Worm (Caenorhabditis elegans): ENCODE measurements around the gene F38A6.5.

Gene F38A6.5

ce11 chrV:20782188-20782587 is 8.6 kb upstream of the F38A6.5 start (continued):
- TF ChIP-seq unc-39 (tag; optimal IDR thresholded peaks at IDR 0.05) (no peak), ceh-28 (tag; optimal IDR thresholded peaks at IDR 0.05) (peak; percentile 3), nhr-11 (tag; optimal IDR thresholded peaks at IDR 0.05) (no peak), aly-2 (tag; optimal IDR thresholded peaks at IDR 0.05) (no peak), sea-2 (GFP tag; optimal IDR thresholded peaks at IDR 0.05) (no peak), elt-2 (tag; optimal IDR thresholded peaks at IDR 0.05) (no peak), egl-27 (tag; optimal IDR thresholded peaks at IDR 0.05) (no peak), daf-12 (tag; optimal IDR thresholded peaks at IDR 0.05) (no peak), ZK546.5 (tag; optimal IDR thresholded peaks at IDR 0.05) (no peak)

ce11 chrV:20781346-20781952 is 7.9 kb upstream of the F38A6.5 start:
- TF ChIP-seq ama-1 (optimal IDR thresholded peaks at IDR 0.05) (peak; percentile 27), nhr-23 (tag; optimal IDR thresholded peaks at IDR 0.05) (no peak), fkh-2 (tag; optimal IDR thresholded peaks at IDR 0.05) (no peak)

ce11 chrV:20780400-20780799 is 6.9 kb upstream of the F38A6.5 start, which contains the start of gene hif-1:
TSS of gene hif-1 (plus strand) at chrV:20780407.
- TF ChIP-seq nfya-1 (tag; optimal IDR thresholded peaks at IDR 0.05; ENCODE audit: insufficient read depth), result peak; percentile 65
- no peak for TF ChIP-seq ZK546.5 (tag; optimal IDR thresholded peaks at IDR 0.05)
- TF ChIP-seq ama-1 (optimal IDR thresholded peaks at IDR 0.05), result peak; percentile 65

ce11 chrV:20779707-20780346 is 6.3 kb upstream of the F38A6.5 start:
- TF ChIP-seq nhr-43 (tag; optimal IDR thresholded peaks at IDR 0.05; ENCODE audit: poor library complexity, severe bottlenecking) (peak; percentile 19), mdl-1 (tag; optimal IDR thresholded peaks at IDR 0.05) (no peak)

- no peak for TF ChIP-seq nhr-237 (tag; optimal IDR thresholded peaks at IDR 0.05)
- no peak for TF ChIP-seq daf-12 (tag; optimal IDR thresholded peaks at IDR 0.05)
- no peak for TF ChIP-seq lin-39 (tag; optimal IDR thresholded peaks at IDR 0.05)
- TF ChIP-seq nhr-23 (tag; optimal IDR thresholded peaks at IDR 0.05), result peak; percentile 47
- TF ChIP-seq mdl-1 (tag; optimal IDR thresholded peaks at IDR 0.05), result no peak
- no peak for TF ChIP-seq zag-1 (tag; optimal IDR thresholded peaks at IDR 0.05)
- no peak for TF ChIP-seq fos-1 (tag; optimal IDR thresholded peaks at IDR 0.05)
- no peak for TF ChIP-seq fkh-2 (tag; optimal IDR thresholded peaks at IDR 0.05)
- no peak for TF ChIP-seq R02D3.7 (tag; optimal IDR thresholded peaks at IDR 0.05)
- TF ChIP-seq nhr-76 (tag; optimal IDR thresholded peaks at IDR 0.05), result no peak
- no peak for TF ChIP-seq unc-62 (GFP tag; optimal IDR thresholded peaks at IDR 0.05)
- TF ChIP-seq nhr-25 (tag; optimal IDR thresholded peaks at IDR 0.05), result no peak
- no peak for TF ChIP-seq ZK546.5 (tag; optimal IDR thresholded peaks at IDR 0.05)
- peak; percentile 45 for TF ChIP-seq pqm-1 (tag; optimal IDR thresholded peaks at IDR 0.05)
- peak; percentile 65 for TF ChIP-seq ama-1 (optimal IDR thresholded peaks at IDR 0.05)
- no peak for TF ChIP-seq nhr-28 (tag; optimal IDR thresholded peaks at IDR 0.05)
- TF ChIP-seq hmg-11 (tag; optimal IDR thresholded peaks at IDR 0.05), result no peak
- TF ChIP-seq skn-1 (tag; optimal IDR thresholded peaks at IDR 0.05), result no peak
- no peak for TF ChIP-seq nhr-12 (tag; optimal IDR thresholded peaks at IDR 0.05)
- no peak for TF ChIP-seq unc-39 (tag; optimal IDR thresholded peaks at IDR 0.05)
- no peak for TF ChIP-seq nhr-67 (tag; optimal IDR thresholded peaks at IDR 0.05)
- TF ChIP-seq mml-1 (tag; optimal IDR thresholded peaks at IDR 0.05), result no peak
- TF ChIP-seq jun-1 (tag; optimal IDR thresholded peaks at IDR 0.05), result no peak
- no peak for TF ChIP-seq ceh-16 (tag; optimal IDR thresholded peaks at IDR 0.05)
- TF ChIP-seq sea-2 (GFP tag; optimal IDR thresholded peaks at IDR 0.05), result no peak
- peak in 1 of 3 experiments; percentile 30 for TF ChIP-seq elt-3 (tag; optimal IDR thresholded peaks at IDR 0.05)
- no peak for TF ChIP-seq snpc-4 (tag; optimal IDR thresholded peaks at IDR 0.05)
- no peak for TF ChIP-seq ztf-4 (tag; optimal IDR thresholded peaks at IDR 0.05)
- TF ChIP-seq fkh-10 (GFP tag; optimal IDR thresholded peaks at IDR 0.05), result no peak
- no peak for TF ChIP-seq aly-2 (tag; optimal IDR thresholded peaks at IDR 0.05)
- no peak for TF ChIP-seq egl-5 (tag; optimal IDR thresholded peaks at IDR 0.05)
- no peak for TF ChIP-seq egl-27 (tag; optimal IDR thresholded peaks at IDR 0.05)
- TF ChIP-seq lin-15B (tag; optimal IDR thresholded peaks at IDR 0.05), result no peak
- no peak for TF ChIP-seq pha-4 (tag; optimal IDR thresholded peaks at IDR 0.05)
- TF ChIP-seq elt-2 (tag; optimal IDR thresholded peaks at IDR 0.05), result peak; percentile 41
- no peak for TF ChIP-seq elt-1 (tag; optimal IDR thresholded peaks at IDR 0.05)
- TF ChIP-seq tbx-2 (tag; optimal IDR thresholded peaks at IDR 0.05), result no peak
- peak; percentile 18 for TF ChIP-seq ceh-28 (tag; optimal IDR thresholded peaks at IDR 0.05)
- no peak for TF ChIP-seq nhr-43 (tag; optimal IDR thresholded peaks at IDR 0.05; ENCODE audit: poor library complexity, severe bottlenecking)
- no peak for TF ChIP-seq nfya-1 (tag; optimal IDR thresholded peaks at IDR 0.05; ENCODE audit: insufficient read depth)
- TF ChIP-seq nhr-77 (tag; optimal IDR thresholded peaks at IDR 0.05), result no peak
Observed at ce11 chrV:20778886-20779285, 5.3 kb upstream of the F38A6.5 start.

Measured in whole organism, L3 larva.